Worm (Caenorhabditis elegans): ENCODE data around the gene Y39H10A.1.

Y39H10A.1 gene

ce11 chrV:3724772-3725171 lies 42.2 kb upstream of the Y39H10A.1 start, which contains the start of gene str-30:
Gene str-30, plus strand, starts transcription at chrV:3725072.
- no peak for TF ChIP-seq lir-1 (GFP tag; conservative IDR thresholded peaks at IDR 0.05)
- no peak for TF ChIP-seq ztf-26 (tag; optimal IDR thresholded peaks at IDR 0.05)
- TF ChIP-seq nfyb-1 (GFP tag; IDR thresholded peaks at IDR 0.05): no peak
- no peak for TF ChIP-seq pha-4 (tag; optimal IDR thresholded peaks at IDR 0.05)
- TF ChIP-seq D2030.7 (GFP tag; IDR thresholded peaks at IDR 0.05): no peak
- TF ChIP-seq mes-4 (tag; optimal IDR thresholded peaks at IDR 0.05): no peak
- TF ChIP-seq him-1 (tag; optimal IDR thresholded peaks at IDR 0.05): no peak
- no peak for TF ChIP-seq attf-5 (GFP tag; optimal IDR thresholded peaks at IDR 0.05)
- no peak for TF ChIP-seq madf-10 (tag; optimal IDR thresholded peaks at IDR 0.05)
- no peak for TF ChIP-seq lsy-27 (tag; optimal IDR thresholded peaks at IDR 0.05; ENCODE audit: borderline replicate concordance, insufficient read depth)
- no peak for TF ChIP-seq let-526 (GFP tag; IDR thresholded peaks at IDR 0.05)
- TF ChIP-seq chd-7 (tag; optimal IDR thresholded peaks at IDR 0.05): no peak
- TF ChIP-seq atf-7 (tag; optimal IDR thresholded peaks at IDR 0.05): no peak
- TF ChIP-seq cebp-2 (GFP tag; IDR thresholded peaks at IDR 0.05): no peak
- TF ChIP-seq ccch-3 (GFP tag; optimal IDR thresholded peaks at IDR 0.05): no peak
- TF ChIP-seq madf-8 (GFP tag; conservative IDR thresholded peaks at IDR 0.05): no peak

- TF ChIP-seq snpc-1.3 (tag; optimal IDR thresholded peaks at IDR 0.05; ENCODE audit: insufficient read depth) (no peak), dpl-1 (GFP tag; optimal IDR thresholded peaks at IDR 0.05) (no peak), unc-62 (GFP tag; optimal IDR thresholded peaks at IDR 0.05) (no peak), F49E8.2 (tag; optimal IDR thresholded peaks at IDR 0.05; ENCODE audit: insufficient read depth) (no peak), F37B4.10 (GFP tag; IDR thresholded peaks at IDR 0.05) (no peak), zim-3 (tag; optimal IDR thresholded peaks at IDR 0.05) (no peak)
Measured at ce11 chrV:3738409-3738808, 28.6 kb upstream of the Y39H10A.1 start.

- no peak for TF ChIP-seq hsf-1 (GFP tag; IDR thresholded peaks at IDR 0.05)
- TF ChIP-seq gei-17 (GFP tag; optimal IDR thresholded peaks at IDR 0.05): no peak
- TF ChIP-seq chd-7 (tag; optimal IDR thresholded peaks at IDR 0.05): no peak
- no peak for TF ChIP-seq snpc-4 (GFP tag; optimal IDR thresholded peaks at IDR 0.05)
- peak in 2 of 4 experiments; percentile 9 to 29 for TF ChIP-seq snpc-4 (tag; optimal IDR thresholded peaks at IDR 0.05)
- TF ChIP-seq hmg-1.2 (GFP tag; IDR thresholded peaks at IDR 0.05): no peak
- TF ChIP-seq Y56A3A.18 (GFP tag; IDR thresholded peaks at IDR 0.05): no peak
- TF ChIP-seq lin-40 (tag; optimal IDR thresholded peaks at IDR 0.05): no peak
Measured at ce11 chrV:3739302-3739701, 27.7 kb upstream of the Y39H10A.1 start, which contains the start of gene hpo-36. Gene hpo-36, minus strand, starts transcription at chrV:3739402.

ce11 chrV:3743172-3743626 lies 23.8 kb upstream of the Y39H10A.1 start, which contains the start of gene mtm-9:
Gene mtm-9, plus strand, starts transcription at chrV:3743576.
- TF ChIP-seq ztf-6 (GFP tag; IDR thresholded peaks at IDR 0.05) (no peak), egrh-3 (GFP tag; IDR thresholded peaks at IDR 0.05) (no peak), K12H6.12 (tag; optimal IDR thresholded peaks at IDR 0.05) (no peak), mxl-1 (tag; optimal IDR thresholded peaks at IDR 0.05) (no peak), ama-1 (optimal IDR thresholded peaks at IDR 0.05) (no peak), ama-1 (GFP tag; optimal IDR thresholded peaks at IDR 0.05) (no peak), ekl-4 (GFP tag; IDR thresholded peaks at IDR 0.05) (no peak), ccch-3 (GFP tag; optimal IDR thresholded peaks at IDR 0.05) (no peak), bed-2 (GFP tag; IDR thresholded peaks at IDR 0.05) (no peak), egl-18 (GFP tag; IDR thresholded peaks at IDR 0.05) (no peak), ztf-26 (tag; optimal IDR thresholded peaks at IDR 0.05) (no peak), F39B2.1 (GFP tag; IDR thresholded peaks at IDR 0.05) (no peak), mcd-1 (GFP tag; IDR thresholded peaks at IDR 0.05) (no peak), atf-7 (tag; optimal IDR thresholded peaks at IDR 0.05) (no peak), efl-1 (GFP tag; optimal IDR thresholded peaks at IDR 0.05) (peak; percentile 57), nfya-2 (GFP tag; IDR thresholded peaks at IDR 0.05) (no peak), sptf-2 (GFP tag; optimal IDR thresholded peaks at IDR 0.05) (no peak), F22D6.2 (tag; optimal IDR thresholded peaks at IDR 0.05) (no peak), fkh-3 (tag; optimal IDR thresholded peaks at IDR 0.05) (no peak), repo-1 (tag; optimal IDR thresholded peaks at IDR 0.05) (no peak), lin-54 (GFP tag; optimal IDR thresholded peaks at IDR 0.05) (peak; percentile 82), Y56A3A.18 (GFP tag; IDR thresholded peaks at IDR 0.05) (no peak)

All from whole organism, young adult.